Worm (Caenorhabditis elegans) whole organism, L2 larva: ENCODE measurements around the gene T10B5.3.

Source experiments
- C34F6.9 ChIP-seq: fragments of 150-350 bp; optimal IDR thresholded peaks from 2 replicates; lab custom pipeline; 2014; ENCODE audit warnings: missing biosample characterization, missing genetic modification characterization
- F13H6.1 ChIP-seq: sonication (generic microtip); optimal IDR thresholded peaks from 2 replicates; lab custom pipeline; 2016; ENCODE audit warnings: missing genetic modification characterization, missing compliant biosample characterization
- Y55F3AM.14 ChIP-seq: fragments of 200-800 bp; sonication (Bioruptor generic); optimal IDR thresholded peaks from 2 replicates; lab custom pipeline; 2018; ENCODE audit warnings: mild to moderate bottlenecking, missing genetic modification characterization, missing compliant biosample characterization
- ZK546.5 ChIP-seq: sonication (generic microtip); optimal IDR thresholded peaks from 2 replicates; lab custom pipeline; 2017; ENCODE audit warnings: missing biosample characterization, missing genetic modification characterization
- alr-1 ChIP-seq: fragments of 150-350 bp; optimal IDR thresholded peaks from 2 replicates; lab custom pipeline; 2014; ENCODE audit warnings: missing biosample characterization, missing genetic modification characterization
- ama-1 ChIP-seq: fragments of 150-350 bp; optimal IDR thresholded peaks from 2 replicates; lab custom pipeline; 2018; ENCODE audit warnings: inconsistent platforms
- ceh-16 ChIP-seq: fragments of 150-350 bp; optimal IDR thresholded peaks from 2 replicates; lab custom pipeline; 2014; ENCODE audit warnings: missing biosample characterization, missing genetic modification characterization
- ceh-82 ChIP-seq: fragments of 150-350 bp; optimal IDR thresholded peaks from 2 replicates; lab custom pipeline; 2014; ENCODE audit warnings: missing biosample characterization, missing genetic modification characterization
- dmd-4 ChIP-seq: sonication (generic microtip); optimal IDR thresholded peaks from 2 replicates; lab custom pipeline; 2017; ENCODE audit warnings: missing biosample characterization, missing genetic modification characterization
- elt-1 ChIP-seq: fragments of 150-350 bp; optimal IDR thresholded peaks from 2 replicates; lab custom pipeline; 2014; ENCODE audit warnings: missing biosample characterization, missing genetic modification characterization
- elt-3 ChIP-seq: sonication (generic microtip); optimal IDR thresholded peaks from 2 replicates; lab custom pipeline; 2017; ENCODE audit warnings: missing biosample characterization, missing genetic modification characterization
- fos-1 ChIP-seq: fragments of 150-350 bp; optimal IDR thresholded peaks from 2 replicates; lab custom pipeline; 2014; ENCODE audit warnings: missing biosample characterization, missing genetic modification characterization
- gmeb-1 ChIP-seq: fragments of 150-350 bp; optimal IDR thresholded peaks from 2 replicates; lab custom pipeline; 2014; ENCODE audit warnings: missing biosample characterization, missing genetic modification characterization
- lin-13 ChIP-seq: fragments of 150-350 bp; optimal IDR thresholded peaks from 2 replicates; lab custom pipeline; 2014; ENCODE audit warnings: missing biosample characterization, missing genetic modification reagents, missing genetic modification characterization
- lsy-2 ChIP-seq, 2 experiments: fragments of 150-350 bp in 1 of 2; sonication (generic microtip) in 1 of 2; optimal IDR thresholded peaks; 2 replicates each; lab custom pipeline; 2014 to 2017; ENCODE audit warnings: missing biosample characterization in 2 of 2, missing genetic modification characterization in 2 of 2
- mab-5 ChIP-seq: fragments of 150-350 bp; optimal IDR thresholded peaks from 2 replicates; lab custom pipeline; 2014; ENCODE audit warnings: missing biosample characterization, missing genetic modification characterization
- nhr-129 ChIP-seq: fragments of 150-350 bp; optimal IDR thresholded peaks from 2 replicates; lab custom pipeline; 2014; ENCODE audit warnings: missing biosample characterization, missing genetic modification characterization
- nhr-21 ChIP-seq: fragments of 150-350 bp; optimal IDR thresholded peaks from 2 replicates; lab custom pipeline; 2014; ENCODE audit warnings: missing biosample characterization, missing genetic modification characterization
- nhr-237 ChIP-seq: fragments of 150-350 bp; optimal IDR thresholded peaks from 2 replicates; lab custom pipeline; 2014; ENCODE audit warnings: missing biosample characterization, missing genetic modification characterization
- nhr-25 ChIP-seq: fragments of 150-350 bp; sonication (generic microtip); optimal IDR thresholded peaks from 3 replicates; lab custom pipeline; 2014; ENCODE audit warnings: missing biosample characterization, missing genetic modification characterization
- nhr-6 ChIP-seq: fragments of 150-350 bp; optimal IDR thresholded peaks from 2 replicates; lab custom pipeline; 2014; ENCODE audit warnings: missing biosample characterization, missing genetic modification characterization
- nhr-77 ChIP-seq: fragments of 150-350 bp; optimal IDR thresholded peaks from 2 replicates; lab custom pipeline; 2014; ENCODE audit warnings: missing biosample characterization, missing genetic modification characterization
- peb-1 ChIP-seq: fragments of 150-350 bp; optimal IDR thresholded peaks from 2 replicates; lab custom pipeline; 2014; ENCODE audit warnings: missing biosample characterization, missing genetic modification characterization
- sem-4 ChIP-seq: fragments of 150-350 bp; optimal IDR thresholded peaks from 2 replicates; lab custom pipeline; 2014; ENCODE audit warnings: missing biosample characterization, missing genetic modification reagents, missing genetic modification characterization
- skn-1 ChIP-seq: sonication (generic microtip); optimal IDR thresholded peaks from 2 replicates; lab custom pipeline; 2017; ENCODE audit warnings: missing biosample characterization, missing genetic modification characterization
- sma-3 ChIP-seq: sonication (generic microtip); optimal IDR thresholded peaks from 2 replicates; lab custom pipeline; 2016; ENCODE audit warnings: missing genetic modification reagents, missing genetic modification characterization, missing compliant biosample characterization
- sma-9 ChIP-seq, 2 experiments: fragments of 150-350 bp in 1 of 2; sonication (generic microtip) in 1 of 2; optimal IDR thresholded peaks; 2 replicates each; lab custom pipeline; 2014 to 2016; ENCODE audit warnings: missing genetic modification characterization in 2 of 2, mild to moderate bottlenecking in 1 of 2, missing biosample characterization in 1 of 2, missing compliant biosample characterization in 1 of 2, missing genetic modification reagents in 1 of 2, moderate library complexity in 1 of 2
- snpc-4 ChIP-seq: fragments of 150-350 bp; optimal IDR thresholded peaks from 2 replicates; lab custom pipeline; 2014; ENCODE audit warnings: missing biosample characterization, missing genetic modification characterization
- unc-39 ChIP-seq: fragments of 150-350 bp; optimal IDR thresholded peaks from 2 replicates; lab custom pipeline; 2014; ENCODE audit warnings: missing biosample characterization, missing genetic modification characterization
- unc-55 ChIP-seq: fragments of 150-350 bp; sonication (generic microtip); optimal IDR thresholded peaks from 3 replicates; lab custom pipeline; 2014; ENCODE audit warnings: missing biosample characterization, missing genetic modification reagents, missing genetic modification characterization
- unc-62 ChIP-seq: fragments of 150-350 bp; optimal IDR thresholded peaks from 2 replicates; lab custom pipeline; 2014; ENCODE audit warnings: missing biosample characterization, missing genetic modification reagents, missing genetic modification characterization
- ztf-1 ChIP-seq: fragments of 200-800 bp; sonication (Bioruptor generic); conservative IDR thresholded peaks from 2 replicates; pipeline ENCODE4 v1.3.6; 2022; ENCODE audit warnings: missing genetic modification characterization, missing compliant biosample characterization
- ztf-11 ChIP-seq: sonication (generic microtip); optimal IDR thresholded peaks from 2 replicates; lab custom pipeline; 2017; ENCODE audit warnings: missing biosample characterization, missing genetic modification characterization
- ztf-4 ChIP-seq: fragments of 150-350 bp; optimal IDR thresholded peaks from 2 replicates; lab custom pipeline; 2014; ENCODE audit warnings: missing biosample characterization, missing genetic modification characterization

T10B5.3 gene

ce11 chrV:1886997-1887396 is 17.4 kb upstream of the T10B5.3 start:
- TF ChIP-seq unc-55, result peak; percentile 7
- TF ChIP-seq C34F6.9 (tag; lab: Kevin White, UChicago), result peak; percentile 5
- peak; percentile 7 for TF ChIP-seq nhr-129
- TF ChIP-seq ceh-16 (tag; lab: Kevin White, UChicago), result no peak

DNA sequence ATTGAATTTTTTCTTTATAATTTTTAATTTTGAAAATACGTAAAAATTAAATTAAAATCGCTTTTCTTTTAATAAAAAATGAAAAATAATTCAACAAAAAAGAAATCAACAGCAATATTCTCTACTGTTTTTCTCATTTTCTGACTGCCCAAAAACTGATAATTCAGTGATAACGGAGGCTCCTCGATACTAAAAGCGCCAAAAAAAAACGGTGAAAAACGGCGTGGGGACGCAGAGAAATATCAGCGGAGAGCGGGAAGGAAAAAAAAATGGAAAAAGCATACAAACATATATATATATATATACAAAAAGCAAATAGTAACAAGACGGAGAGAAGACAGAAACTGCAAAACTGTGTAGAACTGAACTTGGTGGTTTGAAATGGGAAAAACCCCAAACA is 13.5 kb upstream of the T10B5.3 start:
- no peak for TF ChIP-seq ceh-16 (tag; lab: Kevin White, UChicago)
- no peak for TF ChIP-seq nhr-237 (tag; lab: Kevin White, UChicago)
- peak; percentile 40 for TF ChIP-seq fos-1 (tag; lab: Kevin White, UChicago)
- TF ChIP-seq lin-13 (GFP tag; lab: Kevin White, UChicago), result no peak
- no peak for TF ChIP-seq snpc-4
- TF ChIP-seq gmeb-1 (tag; lab: Kevin White, UChicago), result peak; percentile 8
- TF ChIP-seq nhr-129, result no peak
- no peak for TF ChIP-seq ama-1 (lab: Kevin White, UChicago)

DNA sequence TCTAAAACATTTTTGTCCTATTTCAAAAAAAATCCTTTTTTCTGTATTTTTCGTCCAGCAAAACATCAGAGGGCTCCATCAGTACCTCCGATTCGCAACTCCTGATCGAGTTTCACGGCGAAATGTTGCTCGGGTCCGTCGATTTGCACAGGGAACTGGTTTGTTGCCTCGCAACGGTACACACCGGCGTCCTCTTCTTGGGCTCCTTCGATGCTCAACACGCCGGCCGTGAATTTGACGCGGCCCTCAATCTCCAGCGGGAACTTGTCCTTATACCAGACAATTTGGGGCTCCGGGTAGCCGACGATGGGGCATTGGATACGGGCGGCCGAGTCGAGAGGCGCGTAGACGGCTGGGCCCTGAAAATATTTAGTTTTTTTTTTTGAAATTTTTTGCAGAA is 8.4 kb upstream of the T10B5.3 start:
- TF ChIP-seq dmd-4 (no peak), Y55F3AM.14 (no peak), elt-3 (no peak), sem-4 (tag; lab: Kevin White, UChicago) (no peak), nhr-25 (tag; lab: Kevin White, UChicago) (no peak), nhr-129 (no peak), peb-1 (tag; lab: Kevin White, UChicago) (no peak), alr-1 (no peak), elt-1 (no peak), ztf-4 (tag; lab: Kevin White, UChicago) (no peak), mab-5 (tag; lab: Kevin White, UChicago) (no peak), unc-62 (GFP tag; lab: Kevin White, UChicago) (no peak), ceh-82 (tag; lab: Kevin White, UChicago) (no peak), nhr-6 (tag; lab: Kevin White, UChicago) (no peak), ZK546.5 (tag; lab: Kevin White, UChicago) (no peak)

ce11 chrV:1875497-1875988 is 6.0 kb upstream of the T10B5.3 start:
- TF ChIP-seq nhr-25 (tag; lab: Kevin White, UChicago), result peak; percentile 4
- peak; percentile 18 for TF ChIP-seq sma-3 (GFP tag; lab: Kevin White, UChicago)
- no peak for TF ChIP-seq unc-62 (GFP tag; lab: Kevin White, UChicago)
- TF ChIP-seq elt-3, result no peak
- TF ChIP-seq skn-1 (tag; lab: Kevin White, UChicago), result no peak
- peak in 1 of 2 experiments; percentile 10 for TF ChIP-seq lsy-2 (tag; optimal IDR thresholded peaks at IDR 0.05; lab: Kevin White, UChicago)
- peak; percentile 88; the same call in 1 of the 2 replicates for TF ChIP-seq ztf-1 (GFP tag; lab: Robert Waterston, UW)
- TF ChIP-seq F13H6.1 (tag; lab: Kevin White, UChicago), result no peak
- TF ChIP-seq sma-9 (GFP tag; optimal IDR thresholded peaks at IDR 0.05; lab: Kevin White, UChicago), result peak; percentile 39
- no peak for TF ChIP-seq sma-9 (tag; optimal IDR thresholded peaks at IDR 0.05; lab: Kevin White, UChicago)
- TF ChIP-seq Y55F3AM.14, result peak; percentile 27
- TF ChIP-seq ztf-11 (tag; lab: Kevin White, UChicago), result no peak
- peak; percentile 67 for TF ChIP-seq ama-1 (lab: Kevin White, UChicago)

DNA sequence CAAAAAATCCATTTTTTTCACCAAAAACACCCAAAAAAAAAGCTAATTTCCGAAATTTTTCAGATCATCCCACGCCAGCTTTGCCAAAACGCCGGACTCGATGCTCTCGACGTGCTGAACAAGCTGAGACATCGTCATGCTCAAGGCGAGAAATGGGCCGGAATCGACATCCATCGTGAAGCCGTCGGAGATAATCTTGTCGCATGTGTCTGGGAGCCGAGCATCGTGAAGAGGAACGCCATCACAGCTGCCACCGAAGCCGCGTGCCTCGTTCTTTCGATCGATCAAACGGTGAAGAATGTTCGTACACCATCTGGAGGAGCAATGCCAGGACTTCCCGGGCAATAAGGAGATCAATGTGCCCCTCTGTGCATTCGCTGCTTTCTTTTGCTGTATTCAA is 5.2 kb upstream of the T10B5.3 start:
- TF ChIP-seq F13H6.1 (tag; lab: Kevin White, UChicago), result no peak
- no peak for TF ChIP-seq unc-39 (tag; lab: Kevin White, UChicago)
- no peak for TF ChIP-seq ceh-16 (tag; lab: Kevin White, UChicago)
- no peak for TF ChIP-seq C34F6.9 (tag; lab: Kevin White, UChicago)
- no peak for TF ChIP-seq nhr-77
- no peak for TF ChIP-seq nhr-21
- no peak for TF ChIP-seq gmeb-1 (tag; lab: Kevin White, UChicago)
- TF ChIP-seq sma-9 (GFP tag; optimal IDR thresholded peaks at IDR 0.05; lab: Kevin White, UChicago), result no peak
- no peak for TF ChIP-seq sma-9 (tag; optimal IDR thresholded peaks at IDR 0.05; lab: Kevin White, UChicago)
